Worm (Caenorhabditis elegans) whole organism, early embryonic: Measurements from ENCODE around the gene clec-134.

ENCODE experiments used
- B0310.2 ChIP-seq: sonication (generic microtip); optimal IDR thresholded peaks from 2 replicates; lab custom pipeline; 2016; ENCODE audit warnings: mild to moderate bottlenecking, missing genetic modification characterization, missing compliant biosample characterization
- F13C5.2 ChIP-seq: sonication (generic microtip); optimal IDR thresholded peaks from 2 replicates; lab custom pipeline; 2017; ENCODE audit warnings: mild to moderate bottlenecking, missing genetic modification characterization, inconsistent platforms, missing compliant biosample characterization
- aly-1 ChIP-seq: sonication (generic microtip); optimal IDR thresholded peaks from 2 replicates; lab custom pipeline; 2016; ENCODE audit warnings: missing genetic modification characterization, missing compliant biosample characterization
- ama-1 ChIP-seq: fragments of 150-350 bp; optimal IDR thresholded peaks from 2 replicates; lab custom pipeline; 2014
- ceh-13 ChIP-seq: fragments of 200-800 bp; sonication (Bioruptor generic); optimal IDR thresholded peaks from 2 replicates; lab custom pipeline; 2018; ENCODE audit warnings: mild to moderate bottlenecking, missing genetic modification characterization, missing compliant biosample characterization
- ceh-36 ChIP-seq: sonication (generic microtip); optimal IDR thresholded peaks from 2 replicates; lab custom pipeline; 2016; ENCODE audit warnings: missing genetic modification characterization, inconsistent platforms, missing compliant biosample characterization
- ets-7 ChIP-seq: sonication (generic microtip); optimal IDR thresholded peaks from 2 replicates; lab custom pipeline; 2016; ENCODE audit warnings: missing genotype, missing genetic modification characterization, missing compliant biosample characterization
- flt-1 ChIP-seq: fragments of 200-800 bp; sonication (Bioruptor generic); IDR thresholded peaks from 2 replicates; pipeline ENCODE4 v1.3.6; 2022; ENCODE audit warnings: missing genetic modification characterization, missing compliant biosample characterization
- hmbx-1 ChIP-seq: sonication (generic microtip); optimal IDR thresholded peaks from 2 replicates; lab custom pipeline; 2016; ENCODE audit warnings: mild to moderate bottlenecking, missing genetic modification characterization, missing compliant biosample characterization
- hmg-4 ChIP-seq: fragments of 200-800 bp; sonication (Bioruptor generic); optimal IDR thresholded peaks from 2 replicates; lab custom pipeline; 2018; ENCODE audit warnings: mild to moderate bottlenecking, missing genetic modification characterization, missing compliant biosample characterization
- hnd-1 ChIP-seq: sonication (generic microtip); optimal IDR thresholded peaks from 2 replicates; lab custom pipeline; 2016; ENCODE audit warnings: missing genetic modification characterization, missing compliant biosample characterization
- pes-1 ChIP-seq: fragments of 200-800 bp; sonication (Bioruptor generic); IDR thresholded peaks from 2 replicates; pipeline ENCODE4 v1.3.6; 2022; ENCODE audit warnings: missing genetic modification reagents, missing genetic modification characterization, missing compliant biosample characterization
- scrt-1 ChIP-seq: fragments of 200-800 bp; sonication (Bioruptor generic); IDR thresholded peaks from 2 replicates; pipeline ENCODE4 v1.3.6; 2022; ENCODE audit warnings: missing genetic modification characterization, missing compliant biosample characterization
- sea-1 ChIP-seq: fragments of 200-800 bp; sonication (Bioruptor generic); conservative IDR thresholded peaks from 2 replicates; pipeline ENCODE4 v1.3.6; 2022; ENCODE audit warnings: missing genetic modification characterization, missing compliant biosample characterization
- tbx-11 ChIP-seq: fragments of 200-800 bp; sonication (Bioruptor generic); IDR thresholded peaks from 2 replicates; pipeline ENCODE4 v1.3.6; 2022; ENCODE audit warnings: missing genetic modification characterization, missing compliant biosample characterization
- tbx-37 ChIP-seq: fragments of 200-800 bp; sonication (Bioruptor generic); conservative IDR thresholded peaks from 2 replicates; pipeline ENCODE4 v1.3.6; 2022; ENCODE audit warnings: missing genetic modification reagents, missing genetic modification characterization, missing compliant biosample characterization
- tra-4 ChIP-seq: sonication (generic microtip); optimal IDR thresholded peaks from 2 replicates; lab custom pipeline; 2017; ENCODE audit warnings: missing genetic modification characterization, missing compliant biosample characterization

The clec-134 gene

ce11 chrII:3569118-3569517 is 10.7 kb upstream of the clec-134 start, which contains the start of gene clec-127:
Gene clec-127 (minus strand): TSS chrII:3569218.
- TF ChIP-seq hmg-4 (GFP tag; lab: Kevin White, UChicago) (no peak), F13C5.2 (no peak), tbx-37 (GFP tag; lab: Robert Waterston, UW) (no peak), pes-1 (no peak), sea-1 (GFP tag; lab: Robert Waterston, UW) (no peak), ama-1 (lab: Kevin White, UChicago) (no peak), aly-1 (tag; lab: Kevin White, UChicago) (no peak), flt-1 (no peak), hmbx-1 (tag; lab: Kevin White, UChicago) (no peak), ceh-36 (tag; lab: Kevin White, UChicago) (no peak), tra-4 (no peak), ceh-13 (no peak), scrt-1 (no peak), tbx-11 (GFP tag; lab: Robert Waterston, UW) (no peak), B0310.2 (tag; lab: Kevin White, UChicago) (no peak), hnd-1 (no peak)

- TF ChIP-seq ceh-36 (tag; lab: Kevin White, UChicago) (no peak), hmg-4 (GFP tag; lab: Kevin White, UChicago) (no peak), ceh-13 (no peak), tbx-11 (GFP tag; lab: Robert Waterston, UW) (no peak), tra-4 (no peak), F13C5.2 (no peak), flt-1 (no peak), scrt-1 (no peak), B0310.2 (tag; lab: Kevin White, UChicago) (no peak), pes-1 (no peak), hmbx-1 (tag; lab: Kevin White, UChicago) (no peak), ets-7 (no peak), sea-1 (GFP tag; lab: Robert Waterston, UW) (no peak), tbx-37 (GFP tag; lab: Robert Waterston, UW) (no peak), hnd-1 (no peak), aly-1 (tag; lab: Kevin White, UChicago) (no peak), ama-1 (lab: Kevin White, UChicago) (no peak)
These were observed 8.8 kb upstream of the clec-134 start, which contains the start of the genes clec-128 and clec-129 for ce11 chrII:3570927-3571538. Gene clec-128 (minus strand): TSS chrII:3571027. Gene clec-129 (plus strand): TSS chrII:3571488.

ce11 chrII:3573255-3573654 is 6.6 kb upstream of the clec-134 start, which contains the start of gene clec-130:
Gene clec-130 (plus strand): TSS chrII:3573555.
- no peak for TF ChIP-seq flt-1
- no peak for TF ChIP-seq hmg-4 (GFP tag; lab: Kevin White, UChicago)
- TF ChIP-seq hnd-1, result no peak
- no peak for TF ChIP-seq ets-7
- no peak for TF ChIP-seq tbx-37 (GFP tag; lab: Robert Waterston, UW)
- TF ChIP-seq ceh-13, result no peak

- no peak for TF ChIP-seq ets-7
- TF ChIP-seq ceh-13, result no peak
- no peak for TF ChIP-seq hmbx-1 (tag; lab: Kevin White, UChicago)
- no peak for TF ChIP-seq pes-1
- TF ChIP-seq ama-1 (lab: Kevin White, UChicago), result no peak
These were observed 3.1 kb upstream of the clec-134 start, which contains the start of gene clec-132 for ce11 chrII:3576742-3577141. Gene clec-132 (plus strand): TSS chrII:3577042.

- TF ChIP-seq tbx-11 (GFP tag; lab: Robert Waterston, UW) (no peak), flt-1 (no peak), B0310.2 (tag; lab: Kevin White, UChicago) (no peak), tbx-37 (GFP tag; lab: Robert Waterston, UW) (no peak), hmg-4 (GFP tag; lab: Kevin White, UChicago) (no peak)
These were observed 1.7 kb upstream of the clec-134 start, which contains the start of gene clec-133 for ce11 chrII:3578121-3578520. Gene clec-133 (plus strand): TSS chrII:3578421.

ce11 chrII:3581752-3582151 is 1.9 kb downstream of the clec-134 start, which contains the start of gene srh-59:
Gene srh-59 (plus strand): TSS chrII:3582052.
- TF ChIP-seq hmg-4 (GFP tag; lab: Kevin White, UChicago) (no peak), ceh-13 (no peak), tbx-37 (GFP tag; lab: Robert Waterston, UW) (no peak), tra-4 (no peak), hmbx-1 (tag; lab: Kevin White, UChicago) (no peak), aly-1 (tag; lab: Kevin White, UChicago) (no peak), flt-1 (no peak), ceh-36 (tag; lab: Kevin White, UChicago) (no peak)

ce11 chrII:3583402-3583801 is 3.5 kb downstream of the clec-134 start, which contains the start of gene srh-60:
Gene srh-60 (plus strand): TSS chrII:3583702.
- TF ChIP-seq hnd-1 (no peak), sea-1 (GFP tag; lab: Robert Waterston, UW) (no peak), ets-7 (no peak), tbx-11 (GFP tag; lab: Robert Waterston, UW) (no peak), tbx-37 (GFP tag; lab: Robert Waterston, UW) (no peak), ceh-36 (tag; lab: Kevin White, UChicago) (no peak), hmg-4 (GFP tag; lab: Kevin White, UChicago) (no peak), ama-1 (lab: Kevin White, UChicago) (no peak), F13C5.2 (no peak), ceh-13 (no peak), scrt-1 (no peak), pes-1 (no peak), B0310.2 (tag; lab: Kevin White, UChicago) (no peak), hmbx-1 (tag; lab: Kevin White, UChicago) (no peak), aly-1 (tag; lab: Kevin White, UChicago) (no peak), tra-4 (no peak)

ce11 chrII:3595339-3595738 is 15.5 kb downstream of the clec-134 start, which contains the start of gene Y49F6A.12:
Gene Y49F6A.12 (plus strand): TSS chrII:3595639.
- TF ChIP-seq flt-1, result no peak
- no peak for TF ChIP-seq scrt-1
